Worm (Caenorhabditis elegans): Measurements from ENCODE around the gene tag-30.
"Not testable (repeated sequence)": the region's sequence is repeated elsewhere in the genome, so short reads cannot be mapped to it uniquely, and the experiment has no call there.

DNA sequence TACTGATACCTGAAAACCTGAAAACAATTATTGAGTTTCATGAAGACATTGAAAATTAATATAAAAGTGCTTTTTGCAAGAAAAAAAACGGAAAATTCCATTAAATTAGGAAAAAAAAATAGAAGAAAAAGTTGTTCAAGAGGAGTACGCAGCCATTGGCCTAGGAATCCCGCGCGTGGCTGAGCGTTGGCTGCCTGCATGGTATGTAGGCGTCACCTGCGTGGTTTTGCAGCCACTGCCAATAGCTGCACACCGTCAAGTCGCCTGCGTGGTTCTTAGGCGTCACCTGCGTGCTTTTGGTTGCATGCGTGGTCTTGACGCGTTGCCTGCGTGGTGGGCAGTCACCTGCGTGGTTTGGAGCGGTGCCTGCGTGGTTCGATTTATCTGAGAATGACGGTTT, 26.9 kb downstream of the tag-30 start, which contains the start of gene M117.6:
- TF ChIP-seq nhr-12, jun-1, nhr-28 (tag; optimal IDR thresholded peaks at IDR 0.05): not testable (repeated sequence)
